Worm (Caenorhabditis elegans): ENCODE data around the gene C31H1.2.

C31H1.2 gene

DNA sequence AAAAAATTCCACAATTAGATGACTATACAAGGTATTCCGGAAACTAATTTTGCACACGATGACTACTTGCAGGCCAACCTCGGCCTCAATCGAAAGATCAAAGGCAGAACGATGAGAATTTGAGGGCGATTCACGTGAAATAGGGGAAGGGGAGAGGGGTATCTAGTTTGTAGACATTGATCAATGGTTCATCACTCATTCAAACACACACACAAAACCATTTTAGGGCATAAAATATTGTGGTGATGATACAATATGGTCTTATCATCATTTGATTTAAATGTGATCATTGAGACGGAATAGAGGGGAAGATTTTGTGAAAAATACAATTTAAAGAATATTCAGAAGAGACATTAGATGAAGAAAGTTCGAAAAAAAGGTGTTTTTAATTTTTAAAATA is 28.3 kb upstream of the C31H1.2 start (continued):
- TF ChIP-seq sptf-1 (tag; optimal IDR thresholded peaks at IDR 0.05) (no peak), unc-30 (tag; optimal IDR thresholded peaks at IDR 0.05) (no peak), xbp-1 (tag; optimal IDR thresholded peaks at IDR 0.05) (no peak), fkh-4 (tag; optimal IDR thresholded peaks at IDR 0.05; ENCODE audit: borderline replicate concordance) (no peak), nhr-237 (tag; optimal IDR thresholded peaks at IDR 0.05) (no peak), isw-1 (GFP tag; IDR thresholded peaks at IDR 0.05) (no peak), dpl-1 (GFP tag; optimal IDR thresholded peaks at IDR 0.05) (no peak)

DNA sequence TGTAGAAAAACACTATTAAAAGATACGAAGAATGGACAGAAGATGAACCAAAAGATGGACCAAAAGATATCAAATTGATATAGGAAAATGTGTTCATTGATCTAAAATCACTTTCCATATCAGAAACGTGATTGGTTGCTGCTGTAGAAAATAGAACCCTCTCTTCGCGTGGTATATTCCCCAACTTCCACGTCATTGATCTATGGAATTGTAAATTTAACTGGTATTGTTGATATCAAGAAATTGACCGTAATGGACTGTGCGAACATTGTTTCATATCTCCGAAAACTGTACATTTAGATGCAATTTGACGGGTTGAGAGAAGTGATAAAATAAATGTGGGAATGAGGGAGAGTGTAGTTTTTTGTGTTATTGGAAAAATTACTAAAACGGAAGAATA is 26.7 kb upstream of the C31H1.2 start:
- no peak for TF ChIP-seq elt-2 (tag; optimal IDR thresholded peaks at IDR 0.05)
- no peak for TF ChIP-seq pax-3 (tag; optimal IDR thresholded peaks at IDR 0.05)
- no peak for TF ChIP-seq ceh-90 (tag; optimal IDR thresholded peaks at IDR 0.05)
- no peak for TF ChIP-seq mab-9 (GFP tag; IDR thresholded peaks at IDR 0.05)
- no peak for TF ChIP-seq hpl-2 (GFP tag; optimal IDR thresholded peaks at IDR 0.05)
- no peak for TF ChIP-seq xbp-1 (tag; optimal IDR thresholded peaks at IDR 0.05)
- TF ChIP-seq ztf-4 (tag; optimal IDR thresholded peaks at IDR 0.05) = no peak
- no peak for TF ChIP-seq dpl-1 (GFP tag; optimal IDR thresholded peaks at IDR 0.05)
- TF ChIP-seq efl-3 (GFP tag; optimal IDR thresholded peaks at IDR 0.05) = no peak
- peak in 5 of 6 experiments; percentile 85 to 99 (median 89) for TF ChIP-seq elt-3 (tag; optimal IDR thresholded peaks at IDR 0.05)
- peak; percentile 3 to 65 for TF ChIP-seq lsy-2 (tag; optimal IDR thresholded peaks at IDR 0.05)
- no peak for TF ChIP-seq snpc-4 (tag; optimal IDR thresholded peaks at IDR 0.05)
- TF ChIP-seq lin-35 (GFP tag; optimal IDR thresholded peaks at IDR 0.05) = peak in 1 of 2 experiments; percentile 56
- no peak for TF ChIP-seq fkh-4 (tag; optimal IDR thresholded peaks at IDR 0.05; ENCODE audit: borderline replicate concordance)
- no peak for TF ChIP-seq unc-30 (tag; optimal IDR thresholded peaks at IDR 0.05)
- no peak for TF ChIP-seq jun-1 (tag; optimal IDR thresholded peaks at IDR 0.05)
- no peak for TF ChIP-seq egl-27 (tag; optimal IDR thresholded peaks at IDR 0.05)
- TF ChIP-seq rnt-1 (tag; optimal IDR thresholded peaks at IDR 0.05) = no peak
- no peak for TF ChIP-seq ces-1 (GFP tag; optimal IDR thresholded peaks at IDR 0.05)
- TF ChIP-seq ceh-63 (GFP tag; optimal IDR thresholded peaks at IDR 0.05) = no peak
- no peak for TF ChIP-seq ceh-88 (GFP tag; IDR thresholded peaks at IDR 0.05)
- TF ChIP-seq efl-1 (optimal IDR thresholded peaks at IDR 0.05) = no peak
- TF ChIP-seq efl-1 (GFP tag; optimal IDR thresholded peaks at IDR 0.05 in 1 of 2) = peak in 1 of 2 experiments; percentile 44
- peak; percentile 95 for TF ChIP-seq nhr-85 (tag)
- TF ChIP-seq Y116A8C.19 (tag; optimal IDR thresholded peaks at IDR 0.05; ENCODE audit: borderline replicate concordance) = no peak
- no peak for TF ChIP-seq swsn-7 (tag; optimal IDR thresholded peaks at IDR 0.05)
- TF ChIP-seq nhr-77 (tag; optimal IDR thresholded peaks at IDR 0.05) = no peak
- TF ChIP-seq unc-98 (GFP tag; IDR thresholded peaks at IDR 0.05) = no peak
- TF ChIP-seq aha-1 (tag; optimal IDR thresholded peaks at IDR 0.05) = no peak
- peak; percentile 27 for TF ChIP-seq unc-130 (tag; optimal IDR thresholded peaks at IDR 0.05)
- no peak for TF ChIP-seq zip-4 (GFP tag; optimal IDR thresholded peaks at IDR 0.05)
- TF ChIP-seq blmp-1 (tag; optimal IDR thresholded peaks at IDR 0.05) = peak; percentile 83
- TF ChIP-seq nhr-12 (tag; optimal IDR thresholded peaks at IDR 0.05) = no peak
- no peak for TF ChIP-seq ceh-82 (tag; optimal IDR thresholded peaks at IDR 0.05)
- no peak for TF ChIP-seq isw-1 (GFP tag; IDR thresholded peaks at IDR 0.05)
- TF ChIP-seq lir-3 (tag; optimal IDR thresholded peaks at IDR 0.05; ENCODE audit: poor library complexity) = no peak
- no peak for TF ChIP-seq sup-37 (GFP tag; optimal IDR thresholded peaks at IDR 0.05)
- TF ChIP-seq egl-13 (tag; optimal IDR thresholded peaks at IDR 0.05) = no peak
- TF ChIP-seq alr-1 (tag; optimal IDR thresholded peaks at IDR 0.05; ENCODE audit: borderline replicate concordance) = no peak
- TF ChIP-seq hlh-17 (GFP tag; optimal IDR thresholded peaks at IDR 0.05; ENCODE audit: borderline replicate concordance) = no peak
- no peak for TF ChIP-seq skn-1 (tag; optimal IDR thresholded peaks at IDR 0.05)
- TF ChIP-seq sox-4 (tag; optimal IDR thresholded peaks at IDR 0.05) = no peak
- TF ChIP-seq irx-1 (tag; optimal IDR thresholded peaks at IDR 0.05) = no peak
- TF ChIP-seq C34B4.2 (tag; optimal IDR thresholded peaks at IDR 0.05) = no peak
- TF ChIP-seq pag-3 (tag; optimal IDR thresholded peaks at IDR 0.05; ENCODE audit: borderline replicate concordance, insufficient read depth) = no peak
- TF ChIP-seq ztf-11 (tag; optimal IDR thresholded peaks at IDR 0.05) = no peak
- no peak for TF ChIP-seq ceh-8 (GFP tag; optimal IDR thresholded peaks at IDR 0.05)
- no peak for TF ChIP-seq mep-1 (tag; optimal IDR thresholded peaks at IDR 0.05)
